Fruit fly (Drosophila melanogaster) whole organism, embryonic: ENCODE measurements around the gene CG4586.

Source experiments
- Abd-B ChIP-seq: fragments of 200-800 bp; sonication (Bioruptor generic); optimal IDR thresholded peaks from 2 replicates; lab custom pipeline; 2018; ENCODE audit warnings: missing biosample characterization, mild to moderate bottlenecking, missing genetic modification characterization, moderate library complexity
- BtbVII ChIP-seq: fragments of 200-800 bp; sonication (Bioruptor generic); optimal IDR thresholded peaks from 3 replicates; lab custom pipeline; 2017; ENCODE audit warnings: missing biosample characterization, mild to moderate bottlenecking, missing genetic modification characterization
- CG10267 ChIP-seq: fragments of 200-800 bp; sonication (Bioruptor generic); optimal IDR thresholded peaks from 2 replicates; lab custom pipeline; 2018; ENCODE audit warnings: missing biosample characterization, mild to moderate bottlenecking, missing genetic modification characterization, moderate library complexity
- CG10366 ChIP-seq: fragments of 200-800 bp; sonication (Bioruptor generic); IDR thresholded peaks from 2 replicates; pipeline ENCODE4 v1.3.6; 2022; ENCODE audit warnings: missing biosample characterization, missing genetic modification characterization
- CG10431 ChIP-seq: fragments of 200-800 bp; sonication (Bioruptor generic); optimal IDR thresholded peaks from 3 replicates; lab custom pipeline; 2018; ENCODE audit warnings: missing biosample characterization, mild to moderate bottlenecking, missing genetic modification characterization
- CG10654 ChIP-seq: fragments of 200-800 bp; sonication (Bioruptor generic); optimal IDR thresholded peaks from 2 replicates; lab custom pipeline; 2016; ENCODE audit warnings: missing biosample characterization, missing genetic modification characterization
- CG11085 ChIP-seq: fragments of 200-800 bp; sonication (Bioruptor generic); IDR thresholded peaks from 2 replicates; pipeline ENCODE4 v1.3.6; 2022; ENCODE audit warnings: missing biosample characterization, missing genetic modification characterization
- CG11695 ChIP-seq: fragments of 200-800 bp; sonication (Bioruptor generic); IDR thresholded peaks from 3 replicates; pipeline ENCODE4 v1.3.6; 2022; ENCODE audit warnings: missing biosample characterization, missing genetic modification characterization
- CG12659 ChIP-seq: fragments of 200-800 bp; sonication (Bioruptor generic); optimal IDR thresholded peaks from 3 replicates; lab custom pipeline; 2017; ENCODE audit warnings: mild to moderate bottlenecking, missing biosample characterization, missing genetic modification reagents, missing genetic modification characterization
- CG14860 ChIP-seq: fragments of 200-800 bp; sonication (Bioruptor generic); IDR thresholded peaks from 3 replicates; pipeline ENCODE4 v1.3.6; 2022; ENCODE audit warnings: missing biosample characterization, missing genetic modification characterization; ENCODE audit not compliant: partially characterized antibody
- CG1529 ChIP-seq: fragments of 200-800 bp; sonication (Bioruptor generic); optimal IDR thresholded peaks from 3 replicates; lab custom pipeline; 2018; ENCODE audit warnings: missing biosample characterization, missing genetic modification characterization
- CG15514 ChIP-seq: fragments of 200-800 bp; sonication (Bioruptor generic); optimal IDR thresholded peaks from 3 replicates; lab custom pipeline; 2017; ENCODE audit warnings: missing biosample characterization, missing genetic modification characterization, mild to moderate bottlenecking, moderate library complexity, missing genetic modification reagents
- CG17359 ChIP-seq: fragments of 200-800 bp; sonication (Bioruptor generic); optimal IDR thresholded peaks from 3 replicates; lab custom pipeline; 2018; ENCODE audit warnings: missing biosample characterization, mild to moderate bottlenecking, missing genetic modification characterization, moderate library complexity
- CG17802 ChIP-seq: fragments of 200-800 bp; sonication (Bioruptor generic); optimal IDR thresholded peaks from 2 replicates; lab custom pipeline; 2018; ENCODE audit warnings: missing biosample characterization, mild to moderate bottlenecking, missing genetic modification characterization, moderate library complexity
- CG2116 ChIP-seq: fragments of 200-800 bp; sonication (Bioruptor generic); optimal IDR thresholded peaks from 3 replicates; lab custom pipeline; 2018; ENCODE audit warnings: missing biosample characterization, mild to moderate bottlenecking, missing genetic modification characterization
- CG3163 ChIP-seq: fragments of 200-800 bp; sonication (Bioruptor generic); optimal IDR thresholded peaks from 3 replicates; lab custom pipeline; 2016; ENCODE audit warnings: missing biosample characterization, missing genetic modification characterization
- CG7556 ChIP-seq: fragments of 200-800 bp; sonication (Bioruptor generic); optimal IDR thresholded peaks from 2 replicates; lab custom pipeline; 2017; ENCODE audit warnings: missing biosample characterization, mild to moderate bottlenecking, missing genetic modification characterization
- CG7745 ChIP-seq: fragments of 200-800 bp; sonication (Bioruptor generic); optimal IDR thresholded peaks from 2 replicates; lab custom pipeline; 2018; ENCODE audit warnings: missing biosample characterization, mild to moderate bottlenecking, missing genetic modification characterization, moderate library complexity
- CG8388 ChIP-seq: fragments of 200-800 bp; sonication (Bioruptor generic); optimal IDR thresholded peaks from 2 replicates; lab custom pipeline; 2019; ENCODE audit warnings: missing biosample characterization, mild to moderate bottlenecking, missing genetic modification characterization, moderate library complexity
- Deaf1 ChIP-seq: fragments of 200-800 bp; optimal IDR thresholded peaks from 3 replicates; lab custom pipeline; 2019; ENCODE audit warnings: missing biosample characterization, mild to moderate bottlenecking, missing genetic modification characterization, moderate library complexity
- Dref ChIP-seq: fragments of 200-800 bp; sonication (Bioruptor generic); IDR thresholded peaks from 2 replicates; pipeline ENCODE4 v1.3.6; 2022; ENCODE audit warnings: missing biosample characterization, missing genetic modification characterization
- E2f1 ChIP-seq: fragments of 200-800 bp; sonication (Bioruptor generic); IDR thresholded peaks from 2 replicates; pipeline ENCODE4 v1.3.6; 2022; ENCODE audit warnings: missing biosample characterization, missing genetic modification characterization
- Fer3 ChIP-seq: fragments of 200-800 bp; sonication (Bioruptor generic); optimal IDR thresholded peaks from 2 replicates; lab custom pipeline; 2018; ENCODE audit warnings: missing biosample characterization, mild to moderate bottlenecking, missing genetic modification characterization, moderate library complexity
- H2.0 ChIP-seq: fragments of 200-800 bp; sonication (Bioruptor generic); IDR thresholded peaks from 2 replicates; pipeline ENCODE4 v1.3.6; 2022; ENCODE audit warnings: missing biosample characterization, missing genetic modification characterization
- HLH54F ChIP-seq: fragments of 200-800 bp; sonication (Bioruptor generic); optimal IDR thresholded peaks from 3 replicates; lab custom pipeline; 2016; ENCODE audit warnings: missing biosample characterization, missing genetic modification characterization
- Hr51 ChIP-seq, 2 experiments: fragments of 200-800 bp; sonication (Bioruptor generic); optimal IDR thresholded peaks; 2 replicates in 1 of 2; 3 replicates in 1 of 2; lab custom pipeline; 2016 to 2018; ENCODE audit warnings: missing biosample characterization in 2 of 2, missing genetic modification characterization in 2 of 2, mild to moderate bottlenecking in 1 of 2, moderate library complexity in 1 of 2
- Lhr ChIP-seq: fragments of 200-800 bp; sonication (Bioruptor generic); optimal IDR thresholded peaks from 3 replicates; lab custom pipeline; 2017; ENCODE audit warnings: mild to moderate bottlenecking, missing biosample characterization, missing genetic modification reagents, missing genetic modification characterization
- Neu2 ChIP-seq: fragments of 200-800 bp; sonication (Bioruptor generic); optimal IDR thresholded peaks from 3 replicates; lab custom pipeline; 2016; ENCODE audit warnings: missing biosample characterization, missing genetic modification characterization, borderline replicate concordance
- Opbp ChIP-seq: fragments of 200-800 bp; sonication (Bioruptor generic); IDR thresholded peaks from 3 replicates; pipeline ENCODE4 v1.3.6; 2022; ENCODE audit warnings: missing biosample characterization, missing genetic modification characterization; ENCODE audit not compliant: partially characterized antibody
- Rfx ChIP-seq: fragments of 200-800 bp; sonication (Bioruptor generic); IDR thresholded peaks from 2 replicates; pipeline ENCODE4 v1.3.6; 2022; ENCODE audit warnings: missing biosample characterization, missing genetic modification characterization
- Side ChIP-seq: fragments of 200-800 bp; sonication (Bioruptor generic); optimal IDR thresholded peaks from 2 replicates; lab custom pipeline; 2016; ENCODE audit warnings: missing biosample characterization, missing genetic modification characterization
- Xrp1 ChIP-seq: fragments of 200-800 bp; sonication (Bioruptor generic); IDR thresholded peaks from 2 replicates; pipeline ENCODE4 v1.3.6; 2022; ENCODE audit warnings: missing biosample characterization, missing genetic modification characterization
- ab ChIP-seq: fragments of 200-800 bp; sonication (Bioruptor generic); optimal IDR thresholded peaks from 2 replicates; lab custom pipeline; 2016; ENCODE audit warnings: missing biosample characterization, missing genetic modification characterization
- amos ChIP-seq: fragments of 200-800 bp; sonication (Bioruptor generic); IDR thresholded peaks from 2 replicates; pipeline ENCODE4 v1.3.6; 2022; ENCODE audit warnings: missing biosample characterization, missing genetic modification characterization; ENCODE audit not compliant: partially characterized antibody
- ara ChIP-seq: fragments of 200-800 bp; sonication (Bioruptor generic); IDR thresholded peaks from 2 replicates; pipeline ENCODE4 v1.3.6; 2022; ENCODE audit warnings: missing biosample characterization, missing genetic modification characterization
- cg ChIP-seq: fragments of 200-800 bp; sonication (Bioruptor generic); optimal IDR thresholded peaks from 3 replicates; lab custom pipeline; 2019; ENCODE audit warnings: missing biosample characterization, mild to moderate bottlenecking, missing genetic modification characterization, moderate library complexity
- crp ChIP-seq, 2 experiments: fragments of 200-800 bp; sonication (Bioruptor generic); optimal IDR thresholded peaks; 2 replicates in 1 of 2; 3 replicates in 1 of 2; lab custom pipeline; 2017; ENCODE audit warnings: missing biosample characterization in 2 of 2, missing genetic modification characterization in 2 of 2, mild to moderate bottlenecking in 1 of 2, moderate library complexity in 1 of 2
- dpn ChIP-seq, 2 experiments: fragments of 200-800 bp; sonication (Bioruptor generic); optimal IDR thresholded peaks; 3 replicates each; lab custom pipeline; 2016; ENCODE audit warnings: missing biosample characterization in 2 of 2, missing genetic modification characterization in 2 of 2
- en ChIP-seq: fragments of 200-800 bp; sonication (Bioruptor generic); optimal IDR thresholded peaks from 2 replicates; lab custom pipeline; 2016; ENCODE audit warnings: missing biosample characterization, missing genetic modification characterization
- ewg ChIP-seq: fragments of 200-800 bp; sonication (Bioruptor generic); optimal IDR thresholded peaks from 3 replicates; lab custom pipeline; 2017; ENCODE audit warnings: mild to moderate bottlenecking, missing biosample characterization, missing genetic modification reagents, missing genetic modification characterization
- gcm ChIP-seq: fragments of 200-800 bp; sonication (Bioruptor generic); optimal IDR thresholded peaks from 2 replicates; lab custom pipeline; 2019; ENCODE audit warnings: missing biosample characterization, mild to moderate bottlenecking, missing genetic modification characterization, moderate library complexity
- gro ChIP-seq: fragments of 200-800 bp; sonication (Bioruptor generic); optimal IDR thresholded peaks from 2 replicates; lab custom pipeline; 2016; ENCODE audit warnings: missing biosample characterization, missing genetic modification characterization
- ken ChIP-seq: fragments of 200-800 bp; sonication (Bioruptor generic); IDR thresholded peaks from 3 replicates; pipeline ENCODE4 v1.3.6; 2022; ENCODE audit warnings: missing biosample characterization, missing genetic modification characterization
- pros ChIP-seq: fragments of 200-800 bp; sonication (Bioruptor generic); optimal IDR thresholded peaks from 3 replicates; lab custom pipeline; 2019; ENCODE audit warnings: missing biosample characterization, mild to moderate bottlenecking, missing genetic modification characterization, moderate library complexity
- pzg ChIP-seq: fragments of 200-800 bp; sonication (Bioruptor generic); optimal IDR thresholded peaks from 3 replicates; lab custom pipeline; 2018; ENCODE audit warnings: missing biosample characterization, mild to moderate bottlenecking, missing genetic modification characterization, moderate library complexity
- slp2 ChIP-seq: fragments of 200-800 bp; sonication (Bioruptor generic); optimal IDR thresholded peaks from 2 replicates; lab custom pipeline; 2016; ENCODE audit warnings: missing biosample characterization, missing genetic modification characterization
- trh ChIP-seq: fragments of 200-800 bp; sonication (Bioruptor generic); optimal IDR thresholded peaks from 2 replicates; lab custom pipeline; 2016; ENCODE audit warnings: missing biosample characterization, missing genetic modification characterization
- twi ChIP-seq: fragments of 200-800 bp; optimal IDR thresholded peaks from 2 replicates; lab custom pipeline; 2019; ENCODE audit warnings: missing biosample characterization, mild to moderate bottlenecking, missing genetic modification characterization, moderate library complexity
- zen ChIP-seq: fragments of 200-800 bp; sonication (Bioruptor generic); optimal IDR thresholded peaks from 3 replicates; lab custom pipeline; 2018; ENCODE audit warnings: missing biosample characterization, mild to moderate bottlenecking, missing genetic modification characterization, moderate library complexity

Gene CG4586

dm6 chrX:6973340-6973739 lies 3.6 kb downstream of the CG4586 start, which contains the start of gene CG3040:
CG3040 (minus strand) TSS chrX:6973393.
- TF ChIP-seq CG12659 (GFP tag; lab: Kevin White, UChicago) (peak; percentile 50), Side (GFP tag; lab: Kevin White, UChicago) (no peak), Rfx (GFP tag; lab: Robert Waterston, UW) (peak; percentile 54), cg (GFP tag; lab: Kevin White, UChicago) (no peak), BtbVII (GFP tag; lab: Kevin White, UChicago) (no peak), CG7556 (GFP tag; lab: Kevin White, UChicago) (peak; percentile 20), gro (GFP tag; lab: Kevin White, UChicago) (peak; percentile 44), trh (GFP tag; lab: Kevin White, UChicago) (no peak), gcm (peak; percentile 28), ara (no peak), Neu2 (GFP tag; lab: Kevin White, UChicago) (no peak), CG15514 (GFP tag; lab: Kevin White, UChicago) (peak; percentile 63), CG17802 (tag; lab: Kevin White, UChicago) (no peak), slp2 (GFP tag; lab: Kevin White, UChicago) (peak; percentile 11), Deaf1 (peak; percentile 19), CG2116 (peak; percentile 13), amos (GFP tag; lab: Robert Waterston, UW) (0 out of 2 replicates have a peak, but pooled peaks have one; percentile 21), CG3163 (peak; percentile 7), twi (peak; percentile 47), dpn (GFP tag; optimal IDR thresholded peaks at IDR 0.05; lab: Kevin White, UChicago) (peak in 1 of 2 experiments; percentile 42), Xrp1 (GFP tag; lab: Robert Waterston, UW) (peak; percentile 50), CG10366 (peak; percentile 39; the same call in 1 of the 2 replicates), CG17359 (tag; lab: Kevin White, UChicago) (peak; percentile 26), CG1529 (GFP tag; lab: Kevin White, UChicago) (no peak), CG10267 (tag; lab: Kevin White, UChicago) (peak; percentile 47), Abd-B (GFP tag; lab: Kevin White, UChicago) (peak; percentile 25), CG10654 (peak; percentile 25), Lhr (GFP tag; lab: Kevin White, UChicago) (peak; percentile 53), Hr51 (GFP tag; optimal IDR thresholded peaks at IDR 0.05; lab: Kevin White, UChicago) (peak; percentile 2 to 39), CG7745 (tag; lab: Kevin White, UChicago) (no peak), H2.0 (GFP tag; lab: Robert Waterston, UW) (peak; percentile 42; the same call in 1 of the 2 replicates), ab (no peak), Opbp (GFP tag; lab: Robert Waterston, UW) (no peak), crp (GFP tag; optimal IDR thresholded peaks at IDR 0.05; lab: Kevin White, UChicago) (peak in 1 of 2 experiments; percentile 69), CG10431 (no peak), HLH54F (GFP tag; lab: Kevin White, UChicago) (peak; percentile 14), E2f1 (GFP tag; lab: Robert Waterston, UW) (peak; percentile 18; the same call in 1 of the 2 replicates), CG14860 (no peak), CG11085 (GFP tag; lab: Robert Waterston, UW) (peak; percentile 26; the same call in 1 of the 2 replicates), zen (tag; lab: Kevin White, UChicago) (peak; percentile 31), Dref (peak; percentile 45), en (no peak), CG11695 (peak; percentile 12; the same call in 1 of the 3 replicates), pros (GFP tag; lab: Kevin White, UChicago) (no peak), pzg (peak; percentile 82), Fer3 (tag; lab: Kevin White, UChicago) (peak; percentile 26), ewg (no peak), ken (GFP tag; lab: Robert Waterston, UW) (peak; percentile 48; the same call in 1 of the 3 replicates), CG8388 (GFP tag; lab: Kevin White, UChicago) (peak; percentile 18)
